Worm (Caenorhabditis elegans): ENCODE data around the gene vps-24.

vps-24 gene

DNA sequence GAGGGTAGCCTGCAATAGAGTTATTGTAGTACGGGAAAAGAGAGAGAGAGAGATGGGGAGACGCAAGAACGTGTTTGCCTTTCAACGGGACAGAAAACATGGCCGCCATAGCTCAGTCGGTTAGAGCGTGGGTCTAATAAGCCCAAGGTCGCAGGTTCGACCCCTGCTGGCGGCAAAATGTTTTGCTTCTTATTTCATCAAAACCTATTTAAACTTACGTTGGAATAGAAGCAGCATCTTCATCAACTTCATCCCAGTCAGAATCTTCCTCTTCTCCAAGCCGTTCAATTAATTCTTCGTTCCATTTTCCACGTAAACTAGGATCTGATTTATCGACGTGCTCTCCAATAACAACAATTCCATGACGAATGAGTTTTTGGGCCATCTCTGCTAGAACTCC is 38.9 kb downstream of the vps-24 start (continued):
- TF ChIP-seq pha-2 (tag; optimal IDR thresholded peaks at IDR 0.05) (peak; percentile 88), ahr-1 (tag; optimal IDR thresholded peaks at IDR 0.05) (peak; percentile 76), tbx-7 (tag; optimal IDR thresholded peaks at IDR 0.05) (peak; percentile 7), ttx-3 (tag; optimal IDR thresholded peaks at IDR 0.05) (peak; percentile 81), Y22D7AL.16 (tag; optimal IDR thresholded peaks at IDR 0.05) (peak; percentile 85), pros-1 (tag; optimal IDR thresholded peaks at IDR 0.05) (peak; percentile 34), hlh-8 (tag; optimal IDR thresholded peaks at IDR 0.05) (peak; percentile 79), fkh-10 (GFP tag; optimal IDR thresholded peaks at IDR 0.05) (no peak), ceh-22 (tag; optimal IDR thresholded peaks at IDR 0.05) (peak; percentile 22), T23F11.4 (GFP tag; optimal IDR thresholded peaks at IDR 0.05) (peak; percentile 77), nfya-1 (tag; optimal IDR thresholded peaks at IDR 0.05) (peak; percentile 78), tbx-2 (tag; optimal IDR thresholded peaks at IDR 0.05) (peak; percentile 85), K09A11.1 (tag; optimal IDR thresholded peaks at IDR 0.05; ENCODE audit: insufficient read depth) (peak; percentile 78), ztf-16 (tag; optimal IDR thresholded peaks at IDR 0.05) (peak; percentile 86), F13H6.1 (tag; optimal IDR thresholded peaks at IDR 0.05) (peak; percentile 86), npax-4 (tag; optimal IDR thresholded peaks at IDR 0.05) (peak; percentile 73), unc-55 (GFP tag; optimal IDR thresholded peaks at IDR 0.05) (no peak), hlh-6 (tag; optimal IDR thresholded peaks at IDR 0.05) (peak; percentile 97), elt-4 (tag; optimal IDR thresholded peaks at IDR 0.05) (peak; percentile 15), hlh-30 (tag; optimal IDR thresholded peaks at IDR 0.05; ENCODE audit: insufficient read depth) (no peak), unc-86 (tag; optimal IDR thresholded peaks at IDR 0.05) (peak; percentile 89), hlh-13 (GFP tag; optimal IDR thresholded peaks at IDR 0.05) (peak; percentile 79), ama-1 (optimal IDR thresholded peaks at IDR 0.05) (no peak), dmd-4 (tag; optimal IDR thresholded peaks at IDR 0.05; ENCODE audit: borderline replicate concordance) (peak; percentile 55), fkh-6 (tag; optimal IDR thresholded peaks at IDR 0.05) (peak; percentile 84), pat-9 (tag; optimal IDR thresholded peaks at IDR 0.05) (peak; percentile 88), pag-3 (tag; optimal IDR thresholded peaks at IDR 0.05; ENCODE audit: borderline replicate concordance) (peak; percentile 15), pqm-1 (tag; optimal IDR thresholded peaks at IDR 0.05) (peak; percentile 73), ceh-45 (GFP tag; IDR thresholded peaks at IDR 0.05) (peak; percentile 77; the same call in 1 of the 2 replicates), ceh-6 (GFP tag; optimal IDR thresholded peaks at IDR 0.05) (peak; percentile 90), zip-5 (tag; optimal IDR thresholded peaks at IDR 0.05) (peak; percentile 73), ceh-2 (tag; optimal IDR thresholded peaks at IDR 0.05) (peak; percentile 86), C38D4.7 (GFP tag; optimal IDR thresholded peaks at IDR 0.05) (peak; percentile 85), nhr-11 (tag; optimal IDR thresholded peaks at IDR 0.05) (no peak)

DNA sequence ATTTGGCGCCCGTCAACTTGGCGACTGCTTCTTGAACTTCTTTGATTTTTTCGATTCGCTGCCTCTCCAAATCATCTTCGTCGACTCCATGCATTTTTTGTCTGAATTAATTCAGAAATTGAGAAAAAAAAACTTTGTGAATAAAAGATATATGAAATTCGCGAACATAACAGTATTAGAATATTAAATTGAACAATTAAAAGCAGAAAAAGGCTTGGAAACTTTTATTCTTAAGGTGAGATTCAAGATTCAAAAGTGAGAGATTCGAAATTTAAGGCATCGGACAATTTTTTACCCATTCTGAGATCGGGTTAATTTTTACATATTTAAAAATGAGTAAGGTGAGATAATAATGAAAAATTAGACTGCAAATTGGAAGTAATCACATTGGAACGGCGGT is 40.1 kb downstream of the vps-24 start, which contains the start of gene F33G12.3:
Gene F33G12.3, minus strand, starts transcription at position 101 of the 400 bp plus-strand sequence.
- no peak for TF ChIP-seq sdc-2 (tag; optimal IDR thresholded peaks at IDR 0.05)
- TF ChIP-seq T23F11.4 (GFP tag; optimal IDR thresholded peaks at IDR 0.05) = no peak
- TF ChIP-seq ceh-31 (tag; optimal IDR thresholded peaks at IDR 0.05) = no peak
- no peak for TF ChIP-seq ets-4 (tag; optimal IDR thresholded peaks at IDR 0.05)
- no peak for TF ChIP-seq ceh-45 (GFP tag; IDR thresholded peaks at IDR 0.05)
- TF ChIP-seq fax-1 (tag; optimal IDR thresholded peaks at IDR 0.05) = no peak
- TF ChIP-seq unc-42 (tag; optimal IDR thresholded peaks at IDR 0.05) = no peak
- no peak for TF ChIP-seq hlh-13 (GFP tag; optimal IDR thresholded peaks at IDR 0.05)
- no peak for TF ChIP-seq unc-3 (GFP tag; conservative IDR thresholded peaks at IDR 0.05)
- TF ChIP-seq unc-3 (tag; optimal IDR thresholded peaks at IDR 0.05) = no peak
- TF ChIP-seq syd-9 (tag; optimal IDR thresholded peaks at IDR 0.05) = no peak
- no peak for TF ChIP-seq elt-2 (tag; optimal IDR thresholded peaks at IDR 0.05)
- TF ChIP-seq K02D7.2 (tag; optimal IDR thresholded peaks at IDR 0.05) = no peak
- TF ChIP-seq hlh-30 (tag; optimal IDR thresholded peaks at IDR 0.05; ENCODE audit: insufficient read depth) = no peak
